Worm (Caenorhabditis elegans): Measurements from ENCODE around the gene lury-1.

The lury-1 gene

ce11 chrIII:12156582-12156981 is 29.6 kb upstream of the lury-1 start:
- TF ChIP-seq egl-27 (tag; optimal IDR thresholded peaks at IDR 0.05): no peak
- no peak for TF ChIP-seq elt-1 (tag; optimal IDR thresholded peaks at IDR 0.05)
- TF ChIP-seq nfya-1 (tag; optimal IDR thresholded peaks at IDR 0.05; ENCODE audit: insufficient read depth): peak; percentile 77

- TF ChIP-seq mdl-1 (tag; optimal IDR thresholded peaks at IDR 0.05) (no peak), ztf-11 (tag; optimal IDR thresholded peaks at IDR 0.05) (no peak), nfya-1 (tag; optimal IDR thresholded peaks at IDR 0.05; ENCODE audit: insufficient read depth) (peak; percentile 78), ceh-9 (tag; optimal IDR thresholded peaks at IDR 0.05) (no peak), nhr-67 (tag; optimal IDR thresholded peaks at IDR 0.05) (no peak), unc-62 (GFP tag; optimal IDR thresholded peaks at IDR 0.05) (no peak)
Measured at ce11 chrIII:12157576-12157975, 28.6 kb upstream of the lury-1 start.

ce11 chrIII:12159208-12159607 is 27.0 kb upstream of the lury-1 start:
- TF ChIP-seq ZK546.5 (tag; optimal IDR thresholded peaks at IDR 0.05): no peak
- no peak for TF ChIP-seq pqm-1 (tag; optimal IDR thresholded peaks at IDR 0.05)
- no peak for TF ChIP-seq sea-2 (GFP tag; optimal IDR thresholded peaks at IDR 0.05)
- TF ChIP-seq snpc-4 (tag; optimal IDR thresholded peaks at IDR 0.05): no peak
- TF ChIP-seq elt-3 (tag; optimal IDR thresholded peaks at IDR 0.05): no peak
- TF ChIP-seq nhr-12 (tag; optimal IDR thresholded peaks at IDR 0.05): no peak
- no peak for TF ChIP-seq ceh-9 (tag; optimal IDR thresholded peaks at IDR 0.05)

- TF ChIP-seq nhr-25 (tag; optimal IDR thresholded peaks at IDR 0.05): no peak
Measured at ce11 chrIII:12160458-12160857, 25.8 kb upstream of the lury-1 start, which contains the start of gene Y75B8A.8. Gene Y75B8A.8, plus strand, starts transcription at chrIII:12160758.

- TF ChIP-seq nfya-1 (tag; optimal IDR thresholded peaks at IDR 0.05; ENCODE audit: insufficient read depth) (peak; percentile 87), ZK546.5 (tag; optimal IDR thresholded peaks at IDR 0.05) (no peak), elt-1 (tag; optimal IDR thresholded peaks at IDR 0.05) (no peak)
Measured at ce11 chrIII:12160929-12161328, 25.3 kb upstream of the lury-1 start.

- TF ChIP-seq lin-39 (tag; optimal IDR thresholded peaks at IDR 0.05) (no peak), fos-1 (tag; optimal IDR thresholded peaks at IDR 0.05) (no peak), daf-12 (tag; optimal IDR thresholded peaks at IDR 0.05) (no peak), elt-2 (tag; optimal IDR thresholded peaks at IDR 0.05) (no peak), snpc-4 (tag; optimal IDR thresholded peaks at IDR 0.05) (no peak), ama-1 (optimal IDR thresholded peaks at IDR 0.05) (no peak), pha-4 (tag; optimal IDR thresholded peaks at IDR 0.05) (no peak), nfya-1 (tag; optimal IDR thresholded peaks at IDR 0.05; ENCODE audit: insufficient read depth) (peak; percentile 86)
Measured at ce11 chrIII:12164414-12164813, 21.8 kb upstream of the lury-1 start.

ce11 chrIII:12165305-12165704 is 20.9 kb upstream of the lury-1 start:
- TF ChIP-seq skn-1 (tag; optimal IDR thresholded peaks at IDR 0.05): no peak
- TF ChIP-seq elt-2 (tag; optimal IDR thresholded peaks at IDR 0.05): no peak
- TF ChIP-seq zag-1 (tag; optimal IDR thresholded peaks at IDR 0.05): no peak
- TF ChIP-seq nhr-23 (tag; optimal IDR thresholded peaks at IDR 0.05): no peak
- TF ChIP-seq unc-39 (tag; optimal IDR thresholded peaks at IDR 0.05): no peak

- TF ChIP-seq fkh-2 (tag; optimal IDR thresholded peaks at IDR 0.05) (no peak), ceh-28 (tag; optimal IDR thresholded peaks at IDR 0.05) (no peak), zag-1 (tag; optimal IDR thresholded peaks at IDR 0.05) (no peak), unc-62 (GFP tag; optimal IDR thresholded peaks at IDR 0.05) (no peak), snpc-4 (tag; optimal IDR thresholded peaks at IDR 0.05) (no peak), ama-1 (optimal IDR thresholded peaks at IDR 0.05) (no peak), skn-1 (tag; optimal IDR thresholded peaks at IDR 0.05) (no peak), unc-39 (tag; optimal IDR thresholded peaks at IDR 0.05) (no peak), mml-1 (tag; optimal IDR thresholded peaks at IDR 0.05) (no peak), ZK546.5 (tag; optimal IDR thresholded peaks at IDR 0.05) (no peak), nhr-77 (tag; optimal IDR thresholded peaks at IDR 0.05) (no peak), pha-4 (tag; optimal IDR thresholded peaks at IDR 0.05) (no peak), sea-2 (GFP tag; optimal IDR thresholded peaks at IDR 0.05) (no peak), nfya-1 (tag; optimal IDR thresholded peaks at IDR 0.05; ENCODE audit: insufficient read depth) (no peak), ceh-82 (tag; optimal IDR thresholded peaks at IDR 0.05) (no peak), lin-39 (tag; optimal IDR thresholded peaks at IDR 0.05) (no peak)
Measured at ce11 chrIII:12167030-12167429, 19.2 kb upstream of the lury-1 start.
